Fruit fly (Drosophila melanogaster): ENCODE measurements around the gene CG42637.

DNA sequence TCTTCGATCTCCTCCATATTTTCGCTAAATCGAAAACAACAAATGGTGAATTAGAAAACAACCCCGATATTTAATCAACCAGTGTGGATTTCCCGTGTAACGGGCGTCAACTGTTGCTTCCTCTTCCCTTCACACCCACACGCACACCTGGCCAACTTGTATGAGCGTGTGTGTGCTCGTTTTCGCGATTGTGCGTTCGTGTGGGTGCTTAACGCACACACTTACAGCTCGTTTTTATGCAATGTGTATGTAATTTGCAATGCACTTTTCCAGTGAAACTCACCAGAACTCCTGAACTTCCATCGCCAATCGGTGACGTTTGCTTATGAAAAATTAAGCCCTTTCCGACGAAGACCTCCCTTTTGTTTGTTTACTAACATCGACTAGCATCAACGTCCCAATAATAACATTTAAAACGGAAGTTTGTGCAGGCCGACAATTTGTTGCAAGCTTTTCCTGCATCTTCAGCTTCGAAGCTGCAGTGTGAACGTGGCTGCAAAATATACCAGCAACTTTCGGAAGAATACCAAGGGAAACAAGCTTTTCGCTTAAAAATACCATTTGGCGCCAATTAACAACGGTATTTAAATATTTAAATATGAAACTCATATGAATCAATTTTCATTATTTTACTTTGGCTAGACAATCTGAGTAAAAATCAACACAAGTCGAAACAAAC, 22.2 kb upstream of the CG42637 start, which contains the start of gene cyc:
- TF ChIP-seq CG12659 (GFP tag; optimal IDR thresholded peaks at IDR 0.05) (peak; percentile 36), CG13894 (tag; optimal IDR thresholded peaks at IDR 0.05) (no peak), unpg (GFP tag; optimal IDR thresholded peaks at IDR 0.05) (no peak), Tbp (GFP tag; optimal IDR thresholded peaks at IDR 0.05) (no peak), CG11723 (GFP tag; optimal IDR thresholded peaks at IDR 0.05) (no peak), BEAF-32 (GFP tag; optimal IDR thresholded peaks at IDR 0.05) (peak; percentile 1), CG18599 (GFP tag; optimal IDR thresholded peaks at IDR 0.05) (no peak), Pdp1 (GFP tag; optimal IDR thresholded peaks at IDR 0.05) (peak in 1 of 2 experiments; percentile 28), CG6683 (GFP tag; optimal IDR thresholded peaks at IDR 0.05) (no peak), da (GFP tag; optimal IDR thresholded peaks at IDR 0.05) (no peak), CG8359 (GFP tag; optimal IDR thresholded peaks at IDR 0.05; ENCODE audit: borderline replicate concordance) (no peak)
